Worm (Caenorhabditis elegans): Measurements from ENCODE around the gene F37C4.4.

DNA sequence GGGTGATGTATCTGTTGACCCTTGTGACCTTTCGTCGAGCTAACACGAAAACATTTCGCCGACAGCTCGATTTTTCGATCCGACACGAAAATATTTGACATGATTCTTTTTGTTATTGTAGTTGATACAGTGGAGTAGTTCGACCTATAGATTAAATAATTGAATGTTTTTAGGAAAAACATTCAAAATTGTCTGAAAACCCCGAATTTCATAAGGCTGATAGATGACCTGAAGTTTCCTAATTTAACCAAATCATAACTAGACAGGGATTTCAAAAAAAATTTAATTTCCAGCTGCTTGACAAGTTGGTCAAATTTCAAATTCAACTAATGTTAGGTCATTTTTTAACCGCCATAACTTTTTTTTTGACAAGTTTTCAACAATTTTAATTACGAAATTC lies 32.0 kb upstream of the F37C4.4 start, which contains the start of gene cal-3:
- TF ChIP-seq pqm-1 (tag; optimal IDR thresholded peaks at IDR 0.05) (no peak), elt-2 (tag; optimal IDR thresholded peaks at IDR 0.05) (no peak)

All from whole organism, L3 larva.